Worm (Caenorhabditis elegans) whole organism, late embryonic: ENCODE measurements around the gene F02E11.7.

Source experiments
- F13H6.1 ChIP-seq: sonication (generic microtip); optimal IDR thresholded peaks from 2 replicates; lab custom pipeline; 2016; ENCODE audit warnings: missing genetic modification characterization, missing compliant biosample characterization
- K02D7.2 ChIP-seq: sonication (generic microtip); optimal IDR thresholded peaks from 2 replicates; lab custom pipeline; 2017; ENCODE audit warnings: mild to moderate bottlenecking, missing genetic modification characterization, missing compliant biosample characterization
- Y22D7AL.16 ChIP-seq: sonication (generic microtip); optimal IDR thresholded peaks from 2 replicates; lab custom pipeline; 2016; ENCODE audit warnings: missing genetic modification characterization, missing compliant biosample characterization
- ceh-14 ChIP-seq: sonication (generic microtip); optimal IDR thresholded peaks from 2 replicates; lab custom pipeline; 2016; ENCODE audit warnings: missing genotype, missing genetic modification characterization, missing compliant biosample characterization
- ceh-18 ChIP-seq: sonication (generic microtip); optimal IDR thresholded peaks from 2 replicates; lab custom pipeline; 2016; ENCODE audit warnings: missing genetic modification characterization, missing compliant biosample characterization
- ceh-30 ChIP-seq: fragments of 150-350 bp; optimal IDR thresholded peaks from 2 replicates; lab custom pipeline; 2014; ENCODE audit warnings: missing biosample characterization, missing genetic modification characterization
- ceh-31 ChIP-seq: sonication (generic microtip); optimal IDR thresholded peaks from 2 replicates; lab custom pipeline; 2016; ENCODE audit warnings: missing genetic modification characterization, missing compliant biosample characterization
- ceh-34 ChIP-seq: sonication (generic microtip); optimal IDR thresholded peaks from 2 replicates; lab custom pipeline; 2016; ENCODE audit warnings: mild to moderate bottlenecking, missing genetic modification characterization, missing compliant biosample characterization
- ceh-48 ChIP-seq: sonication (generic microtip); optimal IDR thresholded peaks from 2 replicates; lab custom pipeline; 2016; ENCODE audit warnings: missing genetic modification characterization, inconsistent platforms, missing compliant biosample characterization
- ceh-9 ChIP-seq: sonication (generic microtip); optimal IDR thresholded peaks from 2 replicates; lab custom pipeline; 2016; ENCODE audit warnings: mild to moderate bottlenecking, missing genetic modification characterization, inconsistent platforms, missing compliant biosample characterization
- che-1 ChIP-seq: sonication (generic microtip); optimal IDR thresholded peaks from 2 replicates; lab custom pipeline; 2016; ENCODE audit warnings: mild to moderate bottlenecking, missing genetic modification characterization, missing compliant biosample characterization
- elt-2 ChIP-seq: sonication (generic microtip); optimal IDR thresholded peaks from 2 replicates; lab custom pipeline; 2016; ENCODE audit warnings: missing genetic modification reagents, missing genetic modification characterization, missing compliant biosample characterization
- elt-4 ChIP-seq: sonication (generic microtip); optimal IDR thresholded peaks from 2 replicates; lab custom pipeline; 2016; ENCODE audit warnings: missing genetic modification characterization, missing compliant biosample characterization
- ets-4 ChIP-seq: sonication (generic microtip); optimal IDR thresholded peaks from 2 replicates; lab custom pipeline; 2016; ENCODE audit warnings: missing genetic modification characterization, missing compliant biosample characterization
- eyg-1 ChIP-seq: sonication (generic microtip); optimal IDR thresholded peaks from 2 replicates; lab custom pipeline; 2016; ENCODE audit warnings: missing genotype, missing genetic modification characterization, missing compliant biosample characterization
- gmeb-2 ChIP-seq: sonication (generic microtip); optimal IDR thresholded peaks from 2 replicates; lab custom pipeline; 2016; ENCODE audit warnings: missing genetic modification characterization, inconsistent platforms, missing compliant biosample characterization
- hlh-15 ChIP-seq: sonication (generic microtip); optimal IDR thresholded peaks from 2 replicates; lab custom pipeline; 2016; ENCODE audit warnings: missing genetic modification characterization, missing compliant biosample characterization
- hlh-8 ChIP-seq: sonication (generic microtip); optimal IDR thresholded peaks from 2 replicates; lab custom pipeline; 2016; ENCODE audit warnings: missing genotype, missing genetic modification characterization, missing compliant biosample characterization
- nfya-1 ChIP-seq: sonication (generic microtip); optimal IDR thresholded peaks from 2 replicates; lab custom pipeline; 2017; ENCODE audit warnings: missing genetic modification characterization, mild to moderate bottlenecking, missing compliant biosample characterization, antibody characterized with exemption, moderate library complexity
- nhr-11 ChIP-seq: fragments of 150-350 bp; optimal IDR thresholded peaks from 2 replicates; lab custom pipeline; 2014; ENCODE audit warnings: missing biosample characterization, missing genetic modification characterization
- nhr-232 ChIP-seq: sonication (generic microtip); optimal IDR thresholded peaks from 2 replicates; lab custom pipeline; 2016; ENCODE audit warnings: missing genetic modification characterization, missing compliant biosample characterization
- npax-4 ChIP-seq: sonication (generic microtip); optimal IDR thresholded peaks from 2 replicates; lab custom pipeline; 2016; ENCODE audit warnings: missing genetic modification characterization, missing compliant biosample characterization
- pag-3 ChIP-seq: sonication (generic microtip); optimal IDR thresholded peaks from 2 replicates; lab custom pipeline; 2016; ENCODE audit warnings: missing compliant biosample characterization, missing genetic modification characterization, borderline replicate concordance
- pat-9 ChIP-seq: fragments of 200-800 bp; sonication (Bioruptor generic); optimal IDR thresholded peaks from 2 replicates; lab custom pipeline; 2018; ENCODE audit warnings: mild to moderate bottlenecking, missing genetic modification characterization, moderate library complexity, missing compliant biosample characterization
- pqm-1 ChIP-seq: sonication (generic microtip); optimal IDR thresholded peaks from 2 replicates; lab custom pipeline; 2016; ENCODE audit warnings: missing genetic modification characterization, missing compliant biosample characterization
- sdc-2 ChIP-seq: sonication (generic microtip); optimal IDR thresholded peaks from 2 replicates; lab custom pipeline; 2016; ENCODE audit warnings: missing genotype, missing genetic modification characterization, missing compliant biosample characterization
- syd-9 ChIP-seq: sonication (generic microtip); optimal IDR thresholded peaks from 2 replicates; lab custom pipeline; 2016; ENCODE audit warnings: mild to moderate bottlenecking, missing genetic modification characterization, moderate library complexity, missing compliant biosample characterization
- tbx-2 ChIP-seq: sonication (generic microtip); optimal IDR thresholded peaks from 2 replicates; lab custom pipeline; 2016; ENCODE audit warnings: missing genetic modification characterization, missing compliant biosample characterization
- tbx-7 ChIP-seq: sonication (generic microtip); optimal IDR thresholded peaks from 2 replicates; lab custom pipeline; 2016; ENCODE audit warnings: missing genotype, missing genetic modification characterization, missing compliant biosample characterization
- unc-42 ChIP-seq: sonication (generic microtip); optimal IDR thresholded peaks from 2 replicates; lab custom pipeline; 2016; ENCODE audit warnings: missing genotype, missing genetic modification characterization, missing compliant biosample characterization
- ztf-16 ChIP-seq: sonication (generic microtip); optimal IDR thresholded peaks from 2 replicates; lab custom pipeline; 2017; ENCODE audit warnings: missing genetic modification characterization, missing compliant biosample characterization

Gene F02E11.7

DNA sequence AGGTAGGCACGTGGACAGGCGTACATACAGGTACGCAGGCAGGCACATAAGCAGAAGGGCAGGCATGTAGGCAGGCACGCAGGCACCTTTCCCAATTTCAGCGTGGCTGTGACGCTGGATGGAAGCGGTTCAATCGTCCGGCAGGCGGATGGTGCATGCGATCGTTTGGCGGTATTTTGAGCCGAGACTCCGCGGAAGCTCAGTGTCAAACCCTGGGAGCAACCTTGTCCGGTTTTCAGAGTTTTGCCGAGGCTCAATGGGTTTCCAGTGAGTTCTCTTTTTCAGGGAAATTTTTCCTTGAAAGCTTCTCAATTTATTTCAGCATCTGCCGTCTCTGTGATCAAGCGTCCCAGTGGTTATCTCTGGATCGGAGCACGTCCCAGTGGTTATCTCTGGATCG lies 17.3 kb upstream of the F02E11.7 start:
- TF ChIP-seq tbx-2 (no peak), unc-42 (tag; lab: Kevin White, UChicago) (no peak), hlh-8 (no peak), ceh-18 (no peak)

DNA sequence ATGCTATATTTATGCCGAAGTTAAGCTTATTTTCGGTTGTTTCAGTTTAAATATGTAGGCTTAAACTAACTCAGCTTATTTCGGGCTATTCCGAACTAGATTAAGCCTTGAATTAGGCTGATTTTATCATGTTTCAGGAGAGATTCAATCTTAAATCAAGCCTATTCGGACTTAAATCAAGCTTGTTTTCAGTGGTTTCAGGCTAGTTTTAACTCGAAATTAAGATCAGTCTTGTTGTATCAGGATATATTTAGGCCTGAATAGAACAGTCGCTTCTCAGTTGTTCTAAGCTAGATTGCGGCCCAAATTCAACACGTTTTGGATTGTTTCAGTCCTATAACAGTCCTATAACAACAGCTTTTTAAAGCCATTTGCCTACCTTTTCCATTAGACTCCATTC lies 15.7 kb upstream of the F02E11.7 start:
- TF ChIP-seq ceh-31 (tag; lab: Kevin White, UChicago) (no peak), npax-4 (tag; lab: Kevin White, UChicago) (no peak), F13H6.1 (no peak), nhr-11 (tag; lab: Kevin White, UChicago) (no peak), sdc-2 (no peak), gmeb-2 (tag; lab: Kevin White, UChicago) (no peak), syd-9 (no peak), eyg-1 (tag; lab: Kevin White, UChicago) (no peak)

DNA sequence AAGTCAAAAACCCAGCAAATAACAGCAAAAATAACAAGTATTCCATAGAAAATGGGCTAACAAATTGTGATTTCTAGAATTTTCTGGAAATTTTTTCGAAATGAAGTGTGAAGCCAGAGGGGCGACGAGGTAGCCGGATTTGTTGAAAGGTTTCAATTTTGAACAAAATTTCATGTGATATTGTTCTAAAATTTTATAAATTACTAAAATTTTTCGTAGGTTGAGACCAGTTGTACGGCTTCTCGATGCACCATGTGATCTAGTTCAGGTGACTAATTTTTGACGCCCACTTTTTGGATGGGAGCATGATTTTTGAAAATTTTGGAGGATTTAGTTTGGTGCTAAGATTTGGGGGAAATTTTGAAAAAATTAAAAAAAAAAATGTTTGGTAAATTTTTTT lies 8.2 kb upstream of the F02E11.7 start, which contains the start of gene gcy-19:
Gene gcy-19, minus strand, starts transcription at position 101 of the 400 bp plus-strand sequence.
- TF ChIP-seq ceh-9 = no peak
- no peak for TF ChIP-seq nhr-11 (tag; lab: Kevin White, UChicago)
- TF ChIP-seq hlh-15 = no peak
- TF ChIP-seq elt-4 (tag; lab: Kevin White, UChicago) = no peak
- TF ChIP-seq, all 69 proteins: peak for 0

DNA sequence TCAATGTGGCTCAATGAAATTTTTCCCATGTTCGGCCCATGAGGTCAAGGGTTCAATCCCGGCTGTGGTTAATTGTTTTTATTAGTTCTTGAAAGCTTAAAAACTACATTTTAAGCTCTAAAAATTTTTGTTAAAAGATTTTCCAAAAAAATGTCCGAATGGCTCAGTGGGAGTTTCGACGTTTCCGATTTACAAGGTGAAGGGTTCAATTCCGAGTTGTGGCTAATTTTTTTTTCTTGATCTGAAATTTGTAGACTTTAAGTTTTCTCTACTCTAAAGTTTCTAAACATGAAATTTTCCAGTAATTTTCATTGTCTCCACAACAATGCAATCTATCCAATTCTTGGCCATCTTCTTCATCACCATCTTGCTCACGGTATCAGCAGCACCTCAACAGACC lies 5.0 kb upstream of the F02E11.7 start, which contains the start of gene F02E11.2:
Gene F02E11.2, plus strand, starts transcription at position 301 of the 400 bp plus-strand sequence.
- no peak for TF ChIP-seq ceh-48 (tag; lab: Kevin White, UChicago)
- TF ChIP-seq tbx-7 (tag; lab: Kevin White, UChicago) = no peak

DNA sequence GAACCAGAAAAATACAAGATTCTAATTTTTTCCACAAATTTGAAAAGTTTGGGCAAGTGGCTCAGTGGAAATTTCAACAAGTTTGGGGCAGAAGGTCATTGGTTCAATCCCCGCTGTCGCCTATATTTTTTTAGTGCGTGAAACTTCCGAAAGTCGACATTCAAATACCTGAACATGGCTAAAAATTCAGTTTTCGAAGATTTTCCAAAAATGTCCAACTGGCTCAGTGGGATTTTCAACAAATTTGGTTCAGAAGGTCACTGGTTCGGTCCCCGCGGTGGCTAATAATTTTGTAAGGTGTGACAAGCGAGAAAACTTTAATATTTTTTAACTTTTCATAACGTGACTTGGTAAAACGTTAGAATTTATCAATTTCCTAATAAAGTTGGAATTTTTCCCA lies 2.8 kb upstream of the F02E11.7 start:
- TF ChIP-seq elt-2 (tag; lab: Kevin White, UChicago) = no peak
- TF ChIP-seq F13H6.1 = no peak
- no peak for TF ChIP-seq pat-9 (tag; lab: Kevin White, UChicago)
- no peak for TF ChIP-seq ceh-14 (tag; lab: Kevin White, UChicago)
- no peak for TF ChIP-seq pag-3 (tag; lab: Kevin White, UChicago)

DNA sequence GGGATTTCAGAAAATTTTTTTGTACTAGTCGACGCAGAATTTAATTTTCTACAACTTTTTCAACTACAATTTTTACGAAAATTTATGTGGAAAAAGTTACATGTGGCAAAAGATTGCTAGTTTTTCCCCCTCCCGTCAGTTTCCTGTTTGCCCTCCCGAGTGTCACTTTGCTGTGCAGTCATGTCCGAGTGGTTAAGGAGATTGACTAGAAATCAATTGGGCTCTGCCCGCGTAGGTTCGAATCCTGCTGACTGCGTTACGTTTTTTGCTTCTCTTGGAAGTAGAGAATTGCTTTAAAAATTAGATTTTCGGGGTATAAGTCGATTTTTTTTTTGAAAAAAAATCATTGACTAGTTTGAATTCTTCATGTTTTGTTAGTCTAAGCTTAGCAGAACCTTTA lies 350 bp downstream of the F02E11.7 start:
- TF ChIP-seq nfya-1 (tag; lab: Kevin White, UChicago) (no peak), nhr-232 (tag; lab: Kevin White, UChicago) (peak; percentile 10), che-1 (tag; lab: Kevin White, UChicago) (peak; percentile 48), Y22D7AL.16 (tag; lab: Kevin White, UChicago) (peak; percentile 18)

DNA sequence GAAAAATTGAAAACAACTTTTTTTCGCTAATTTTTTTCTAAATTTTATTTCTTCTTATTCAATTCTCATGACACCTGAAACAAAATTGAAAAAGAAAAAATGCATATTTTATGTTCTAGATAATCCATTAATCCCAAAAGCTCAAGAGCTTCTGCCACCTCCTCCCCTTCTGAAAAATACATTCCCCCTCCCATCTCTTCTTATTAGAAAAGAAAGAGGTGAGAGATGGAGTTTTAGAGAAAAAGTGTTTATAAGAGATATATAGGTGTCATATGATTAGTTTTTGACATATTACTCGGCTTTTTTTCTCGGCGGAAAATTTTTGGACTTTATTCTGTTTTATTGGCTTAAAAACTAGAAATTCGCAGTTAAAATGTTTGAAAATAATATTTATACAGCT lies 3.1 kb downstream of the F02E11.7 start:
- TF ChIP-seq ets-4 (tag; lab: Kevin White, UChicago) = no peak
- TF ChIP-seq ztf-16 (tag; lab: Kevin White, UChicago) = no peak
- no peak for TF ChIP-seq ceh-30 (tag; lab: Kevin White, UChicago)
- no peak for TF ChIP-seq ceh-9
- no peak for TF ChIP-seq K02D7.2 (tag; lab: Kevin White, UChicago)
- TF ChIP-seq ceh-34 (tag; lab: Kevin White, UChicago) = no peak
- no peak for TF ChIP-seq F13H6.1
- TF ChIP-seq elt-2 (tag; lab: Kevin White, UChicago) = no peak
- TF ChIP-seq pqm-1 (tag; lab: Kevin White, UChicago) = no peak
